Worm (Caenorhabditis elegans) whole organism, L4/young adult: ENCODE data around the gene Y22D7AR.14.

ENCODE experiments used
- W03F9.2 ChIP-seq: fragments of 150-350 bp; optimal IDR thresholded peaks from 2 replicates; lab custom pipeline; 2014; ENCODE audit warnings: missing biosample characterization, missing genetic modification characterization
- him-1 ChIP-seq: sonication (generic microtip); optimal IDR thresholded peaks from 2 replicates; lab custom pipeline; 2016; ENCODE audit warnings: missing genotype, missing genetic modification reagents, missing genetic modification characterization, missing compliant biosample characterization

DNA sequence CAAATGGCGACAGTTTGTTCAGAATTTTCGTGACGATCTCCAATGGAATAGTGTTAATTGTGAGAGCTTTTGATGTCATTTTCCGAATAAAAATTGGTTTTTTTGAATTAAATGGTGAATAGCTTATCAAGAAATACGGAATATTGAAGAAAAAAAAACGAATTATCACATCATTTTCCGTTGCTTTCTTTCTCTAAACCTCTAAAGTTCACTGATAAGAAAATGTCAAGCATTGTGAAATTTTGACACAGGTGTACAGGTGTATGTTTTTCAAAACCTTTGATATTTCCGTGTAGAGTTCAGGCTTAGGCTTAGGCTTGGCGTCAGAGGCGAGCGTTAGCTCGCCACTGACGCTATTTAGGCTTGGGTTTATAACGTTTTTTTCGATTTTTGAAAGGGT, 9.0 kb upstream of the Y22D7AR.14 start, which contains the start of gene fbxa-74:
- TF ChIP-seq W03F9.2 (tag; lab: Kevin White, UChicago) (no peak), him-1 (no peak)
